Worm (Caenorhabditis elegans) whole organism, young adult: ENCODE measurements around the gene F02H6.6.

Experiments used
- F57C9.4 ChIP-seq: sonication (generic microtip); optimal IDR thresholded peaks from 2 replicates; lab custom pipeline; 2017; ENCODE audit warnings: mild to moderate bottlenecking, missing genetic modification characterization, missing compliant biosample characterization
- ceh-79 ChIP-seq: sonication (generic microtip); optimal IDR thresholded peaks from 2 replicates; lab custom pipeline; 2017; ENCODE audit warnings: mild to moderate bottlenecking, missing genetic modification characterization, missing compliant biosample characterization
- ceh-91 ChIP-seq: fragments of 200-800 bp; sonication (Bioruptor generic); IDR thresholded peaks from 2 replicates; pipeline ENCODE4 v1.3.6; 2022; ENCODE audit warnings: missing genetic modification reagents, missing genetic modification characterization, missing compliant biosample characterization
- chd-7 ChIP-seq: sonication (generic microtip); optimal IDR thresholded peaks from 2 replicates; lab custom pipeline; 2016; ENCODE audit warnings: mild to moderate bottlenecking, missing genetic modification characterization, moderate library complexity, missing compliant biosample characterization
- egl-44 ChIP-seq: fragments of 200-800 bp; sonication (Bioruptor generic); IDR thresholded peaks from 2 replicates; pipeline ENCODE4 v1.3.6; 2022; ENCODE audit warnings: missing genetic modification reagents, missing genetic modification characterization, missing compliant biosample characterization
- lin-35 ChIP-seq, 3 experiments: fragments of 150-350 bp in 2 of 3; sonication (generic microtip) in 1 of 3; optimal IDR thresholded peaks; 2 replicates each; lab custom pipeline; 2014 to 2018; ENCODE audit warnings: missing biosample characterization in 3 of 3, missing genetic modification characterization in 3 of 3, missing genetic modification reagents in 3 of 3
- nhr-179 ChIP-seq: sonication (generic microtip); optimal IDR thresholded peaks from 2 replicates; lab custom pipeline; 2016; ENCODE audit warnings: mild to moderate bottlenecking, missing genetic modification characterization, missing compliant biosample characterization
- unc-62 ChIP-seq: fragments of 150-350 bp; optimal IDR thresholded peaks from 2 replicates; lab custom pipeline; 2014; ENCODE audit warnings: missing biosample characterization, missing genetic modification reagents, missing genetic modification characterization

- TF ChIP-seq chd-7 (tag; lab: Kevin White, UChicago): no peak
- no peak for TF ChIP-seq F57C9.4 (tag; lab: Kevin White, UChicago)
- TF ChIP-seq unc-62 (GFP tag; lab: Kevin White, UChicago): no peak
- no peak for TF ChIP-seq ceh-79
- no peak for TF ChIP-seq ceh-91
- no peak for TF ChIP-seq egl-44
- TF ChIP-seq nhr-179 (tag; lab: Kevin White, UChicago): no peak
- TF ChIP-seq lin-35 (GFP tag; optimal IDR thresholded peaks at IDR 0.05; lab: Kevin White, UChicago): no peak
Measured at ce11 chrIV:14182077-14182476, 48.6 kb downstream of the F02H6.6 start, which contains the start of gene R05A10.1.
